Fruit fly (Drosophila melanogaster) S2 (cell line): ENCODE data around the gene alphaKap4.

Experiments
- CG8478 ChIP-seq: fragments of >200 bp; optimal IDR thresholded peaks from 2 replicates; lab custom pipeline; 2018
- CTCF ChIP-seq, 2 experiments: fragments of >200 bp; optimal IDR thresholded peaks; 2 replicates each; lab custom pipeline; 2018

DNA sequence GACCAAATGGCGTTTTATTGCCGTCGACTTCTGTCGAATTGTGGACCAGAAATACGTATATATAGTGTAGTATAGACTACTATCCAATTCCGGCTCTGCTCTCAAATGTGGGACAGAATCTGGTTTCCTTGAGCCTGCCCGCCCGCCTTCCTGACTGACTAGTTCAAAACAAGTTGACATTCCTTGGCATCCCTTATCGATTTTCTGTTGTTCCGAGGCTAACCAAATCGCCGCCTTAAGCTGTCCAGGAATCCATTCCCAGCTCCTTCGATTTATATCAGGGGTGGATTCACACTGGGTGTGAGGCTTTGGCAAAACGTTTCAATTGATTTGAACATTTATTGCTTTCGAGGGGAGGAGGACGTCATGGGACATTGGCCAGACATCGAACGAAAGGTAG lies 2.1 kb upstream of the alphaKap4 start:
- TF ChIP-seq CG8478 (lab: Kevin White, UChicago) (no peak), CTCF (optimal IDR thresholded peaks at IDR 0.05; lab: Kevin White, UChicago) (no peak)
